Worm (Caenorhabditis elegans) whole organism, L4/young adult: ENCODE measurements around the gene cpx-2.
A peak's percentile ranks its signal among the peaks of the same experiment; 100 is the strongest.

Experiments
- W03F9.2 ChIP-seq: fragments of 150-350 bp; optimal IDR thresholded peaks from 2 replicates; lab custom pipeline; 2014; ENCODE audit warnings: missing biosample characterization, missing genetic modification characterization
- dao-5 ChIP-seq: sonication (generic microtip); optimal IDR thresholded peaks from 2 replicates; lab custom pipeline; 2016; ENCODE audit warnings: missing genotype, missing genetic modification characterization, moderate library complexity, missing compliant biosample characterization
- him-1 ChIP-seq: sonication (generic microtip); optimal IDR thresholded peaks from 2 replicates; lab custom pipeline; 2016; ENCODE audit warnings: missing genotype, missing genetic modification reagents, missing genetic modification characterization, missing compliant biosample characterization

Gene cpx-2

DNA sequence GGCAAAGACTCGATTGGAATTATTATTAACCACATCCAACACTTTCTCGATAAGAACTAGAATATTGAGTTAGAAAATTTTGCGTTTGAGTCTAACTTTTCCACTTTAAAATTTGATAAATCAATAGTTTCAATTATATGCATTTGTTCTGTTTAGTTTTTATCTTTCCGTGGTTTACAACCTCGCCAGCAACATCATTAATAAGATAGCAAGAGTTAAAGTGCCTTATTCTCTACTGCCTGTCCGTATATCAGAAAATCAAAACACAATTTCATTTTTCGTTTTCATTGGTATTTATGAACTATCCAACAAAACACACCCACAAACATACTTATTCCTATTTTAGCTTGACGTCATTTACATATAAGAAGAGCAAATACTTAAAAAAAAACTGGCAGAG, 17.5 kb upstream of the cpx-2 start:
- TF ChIP-seq him-1 (tag; lab: Kevin White, UChicago) (no peak), W03F9.2 (tag; lab: Kevin White, UChicago) (no peak), dao-5 (tag; lab: Kevin White, UChicago) (no peak)

DNA sequence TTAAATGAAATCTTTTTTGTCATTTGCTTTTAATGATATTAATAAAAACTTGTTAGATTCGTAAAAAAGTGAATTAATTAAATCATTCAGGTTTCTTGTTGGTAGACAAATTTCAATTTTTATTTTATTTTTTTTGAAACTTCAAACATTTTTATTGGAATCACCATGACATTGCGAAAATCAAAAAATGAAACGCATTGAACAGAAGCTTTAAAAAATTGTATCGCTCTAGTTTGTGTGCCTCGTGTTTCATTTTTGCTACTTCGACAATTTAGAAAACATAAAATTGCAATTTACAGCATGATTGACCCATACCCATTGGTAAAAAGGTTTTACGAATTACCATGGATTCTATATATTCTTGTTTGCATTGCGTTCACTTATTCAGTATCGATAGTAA, 13.3 kb upstream of the cpx-2 start, which contains the start of gene R03G8.1:
R03G8.1 (plus strand) TSS at position 301 of the 400 bp plus-strand sequence.
- TF ChIP-seq dao-5 (tag; lab: Kevin White, UChicago) (no peak), him-1 (tag; lab: Kevin White, UChicago) (no peak), W03F9.2 (tag; lab: Kevin White, UChicago) (no peak)

DNA sequence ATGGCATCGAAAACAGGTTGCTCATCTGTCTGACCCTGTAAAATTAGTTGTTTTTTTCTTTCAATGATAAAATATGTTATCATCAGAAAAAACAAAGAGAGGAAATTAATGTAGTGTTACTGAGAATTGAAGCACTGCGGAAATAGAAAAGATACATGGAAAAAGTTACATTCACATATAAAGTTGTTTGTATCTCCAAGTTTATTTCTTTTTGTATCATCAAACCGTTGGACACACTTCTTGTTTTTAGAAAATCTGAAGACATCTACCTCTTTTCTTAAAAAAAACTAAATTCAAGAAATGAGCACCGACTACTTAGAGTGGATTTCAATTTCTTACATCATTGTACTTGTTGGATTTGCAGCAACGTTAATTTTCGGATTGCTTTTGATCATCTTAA, 11.3 kb upstream of the cpx-2 start, which contains the start of gene str-10:
str-10 (plus strand) TSS at position 301 of the 400 bp plus-strand sequence.
- TF ChIP-seq dao-5 (tag; lab: Kevin White, UChicago) (no peak), him-1 (tag; lab: Kevin White, UChicago) (no peak), W03F9.2 (tag; lab: Kevin White, UChicago) (no peak)

DNA sequence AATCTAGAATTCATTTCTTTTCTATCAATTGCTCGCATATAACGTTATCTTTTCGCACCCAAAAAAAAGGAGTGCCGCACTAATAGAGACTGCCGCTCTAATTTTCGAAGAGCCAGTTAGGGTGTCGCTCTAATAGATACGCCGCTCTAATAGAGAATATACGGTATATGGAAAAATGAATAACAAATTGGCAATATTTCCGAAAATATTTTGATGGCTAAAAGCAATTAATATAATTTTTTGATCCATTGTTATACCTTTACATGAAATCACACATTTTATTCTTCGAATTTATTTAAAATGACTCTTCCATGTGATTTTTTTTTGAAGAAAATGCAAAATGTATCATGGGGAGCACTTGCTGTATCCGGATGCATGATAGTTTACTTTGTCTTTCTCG, 6.9 kb upstream of the cpx-2 start, which contains the start of gene K03A11.4:
K03A11.4 (plus strand) TSS at position 301 of the 400 bp plus-strand sequence.
- TF ChIP-seq him-1 (tag; lab: Kevin White, UChicago) (no peak), W03F9.2 (tag; lab: Kevin White, UChicago) (no peak), dao-5 (tag; lab: Kevin White, UChicago) (no peak)

DNA sequence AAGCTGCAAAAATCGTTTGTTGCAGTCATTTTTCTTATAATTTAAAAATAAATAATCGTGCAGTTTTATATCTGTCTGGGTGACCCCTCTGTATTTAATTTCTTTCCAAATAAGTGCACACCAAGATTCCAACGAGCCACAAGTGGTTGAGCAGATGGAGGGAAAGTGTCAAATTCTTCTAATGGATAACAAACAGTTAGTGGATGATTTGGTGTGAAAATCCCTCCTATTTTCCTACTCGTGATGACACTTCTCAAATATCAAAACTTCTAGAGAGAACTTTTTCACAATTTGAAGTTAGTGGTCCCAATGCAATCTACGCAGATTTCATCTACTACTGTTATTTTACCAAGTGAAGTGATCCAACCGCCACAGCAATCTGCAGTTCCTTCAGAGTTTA, 3.4 kb upstream of the cpx-2 start, which contains the start of gene ceh-28:
ceh-28 (plus strand) TSS at position 301 of the 400 bp plus-strand sequence.
- TF ChIP-seq him-1 (tag; lab: Kevin White, UChicago) (no peak), W03F9.2 (tag; lab: Kevin White, UChicago) (no peak), dao-5 (tag; lab: Kevin White, UChicago) (no peak)

DNA sequence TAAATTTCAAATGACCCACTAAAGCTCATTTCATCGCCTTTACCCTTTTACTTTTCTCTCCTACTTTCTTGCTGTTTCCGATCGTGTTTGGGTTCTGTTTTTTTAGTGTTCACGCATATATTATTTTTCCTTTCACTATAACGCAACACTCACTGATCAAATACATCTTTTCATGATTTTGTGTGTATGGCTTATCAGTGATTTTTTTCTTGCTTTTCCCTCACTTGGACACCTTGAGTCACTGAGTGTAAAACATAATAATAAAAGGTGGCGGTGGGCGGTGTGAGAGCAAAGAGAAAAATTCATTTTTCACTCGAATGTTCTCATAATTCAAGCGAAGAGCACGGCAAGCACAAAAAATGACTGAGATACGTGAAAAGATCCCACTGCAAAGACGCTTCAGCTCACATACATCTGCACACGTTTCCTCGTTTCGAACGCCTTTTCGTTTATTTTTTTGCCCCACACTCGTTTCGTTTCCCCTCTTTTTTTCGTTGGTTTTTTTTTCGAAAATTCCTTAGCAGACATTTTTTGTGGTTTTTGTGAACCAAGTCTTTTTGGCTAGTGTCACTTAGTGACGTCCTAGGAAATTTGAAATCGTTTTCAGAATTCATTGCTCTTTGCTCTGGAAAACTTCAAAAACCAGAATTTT, 8.0 kb downstream of the cpx-2 start, which contains the start of gene K03A11.5:
K03A11.5 (plus strand) TSS at position 602 of the 652 bp plus-strand sequence.
- TF ChIP-seq him-1 (tag; lab: Kevin White, UChicago) (no peak), W03F9.2 (tag; lab: Kevin White, UChicago) (no peak), dao-5 (tag; lab: Kevin White, UChicago) (no peak)

DNA sequence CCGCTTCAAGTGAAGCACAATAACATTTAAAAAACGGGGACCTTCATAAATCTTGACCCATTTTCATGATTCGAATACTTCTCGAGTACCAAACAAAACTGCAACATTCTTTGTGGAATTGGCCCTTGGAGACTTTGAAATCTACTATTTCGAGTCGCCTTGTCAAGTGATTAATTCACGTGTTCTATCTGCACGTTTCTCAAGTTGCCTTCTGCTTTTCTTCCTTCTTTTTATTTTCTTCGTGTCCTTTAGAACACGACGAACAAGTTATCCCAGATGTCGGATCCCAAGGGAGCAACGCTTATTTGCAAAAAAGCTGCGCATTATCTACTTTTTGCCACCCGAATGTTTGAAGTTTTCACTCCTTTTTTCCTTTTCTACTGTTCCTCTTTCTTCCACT, 9.7 kb downstream of the cpx-2 start:
- TF ChIP-seq dao-5 (tag; lab: Kevin White, UChicago) (no peak), W03F9.2 (tag; lab: Kevin White, UChicago) (no peak), him-1 (tag; lab: Kevin White, UChicago) (no peak)

DNA sequence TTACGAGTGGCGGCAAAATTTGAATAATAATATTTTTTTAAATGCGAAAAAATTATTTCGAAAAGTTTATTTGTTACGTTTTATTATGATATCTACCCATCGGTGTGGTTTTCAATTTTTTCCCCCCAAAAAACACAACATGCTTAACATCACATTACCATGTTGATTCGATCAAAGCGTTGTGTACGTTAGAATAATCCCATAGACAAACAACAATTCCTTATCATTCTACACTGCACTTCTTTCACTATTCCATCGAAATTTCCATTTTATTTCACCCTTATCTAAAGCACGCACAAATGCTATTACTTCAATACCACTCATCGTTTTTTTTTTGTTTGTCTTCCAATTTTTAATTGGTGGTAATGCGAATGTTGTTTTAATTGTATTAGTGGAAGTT, 11.0 kb downstream of the cpx-2 start:
- TF ChIP-seq W03F9.2 (tag; lab: Kevin White, UChicago) (no peak), him-1 (tag; lab: Kevin White, UChicago) (no peak), dao-5 (tag; lab: Kevin White, UChicago) (no peak)

DNA sequence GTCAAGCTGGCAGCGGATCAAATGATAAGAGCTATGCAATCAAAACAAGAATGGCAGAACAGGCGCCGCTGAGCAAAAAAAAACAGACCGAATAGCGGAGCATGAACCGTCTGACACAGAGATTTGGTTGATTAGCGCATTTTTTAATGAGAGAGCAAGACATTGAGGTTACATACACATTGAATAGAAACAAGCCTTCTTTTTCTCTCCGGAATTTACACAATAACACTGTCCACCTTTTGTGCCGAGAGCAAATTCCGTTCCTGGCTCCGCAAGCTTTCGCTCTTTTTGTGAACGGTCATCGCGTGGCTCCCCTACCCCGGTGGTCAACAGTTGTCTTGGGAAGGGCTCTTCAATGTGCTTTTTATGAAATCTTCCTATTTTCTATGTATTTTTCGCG, 15.5 kb downstream of the cpx-2 start, which contains the start of gene K03A11.6:
K03A11.6 (plus strand) TSS at position 301 of the 400 bp plus-strand sequence.
- TF ChIP-seq dao-5 (tag; lab: Kevin White, UChicago) (no peak), him-1 (tag; lab: Kevin White, UChicago) (no peak), W03F9.2 (tag; lab: Kevin White, UChicago) (no peak)

DNA sequence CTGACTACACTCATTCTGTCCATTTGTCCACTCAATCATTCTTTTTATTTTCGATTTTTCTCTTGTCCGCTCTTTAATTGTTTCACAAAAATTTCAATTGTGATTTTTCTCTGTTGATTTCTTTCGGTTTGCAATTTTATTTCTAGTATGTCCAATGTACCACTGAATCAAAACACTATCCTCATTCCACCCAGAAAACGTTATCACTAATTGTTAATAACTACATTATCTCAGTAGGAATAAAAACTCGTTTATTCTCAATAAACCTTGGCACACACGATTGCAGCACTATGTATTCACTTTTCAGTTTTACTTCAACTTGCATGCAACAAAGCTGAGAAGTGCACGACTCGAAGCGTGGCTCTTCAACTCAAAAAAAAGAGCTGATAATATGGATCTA, 19.6 kb downstream of the cpx-2 start, which contains the start of gene K03A11.1:
K03A11.1 (plus strand) TSS at position 301 of the 400 bp plus-strand sequence.
- TF ChIP-seq W03F9.2 (tag; lab: Kevin White, UChicago) (no peak), him-1 (tag; lab: Kevin White, UChicago) (no peak), dao-5 (tag; lab: Kevin White, UChicago) (no peak)

DNA sequence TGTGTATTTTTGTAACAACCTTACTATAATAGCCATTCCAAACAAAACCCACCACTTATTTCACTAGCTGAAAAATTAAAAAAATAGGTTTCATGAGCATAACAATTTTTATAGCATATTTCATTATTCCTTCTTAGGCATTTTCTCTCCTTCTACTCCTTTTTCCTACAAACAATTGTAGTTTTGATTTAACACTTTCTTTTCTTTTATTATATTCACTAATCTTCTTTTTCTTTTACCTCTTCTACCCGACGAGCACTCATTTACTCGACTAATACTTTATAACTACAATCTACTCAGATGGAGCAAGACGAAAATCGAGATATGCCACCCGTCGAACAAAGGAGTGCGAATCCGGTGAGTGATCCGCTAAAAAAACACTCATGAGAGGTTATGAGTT, 22.8 kb downstream of the cpx-2 start, which contains the start of gene C53C7.3:
C53C7.3 (plus strand) TSS at position 301 of the 400 bp plus-strand sequence.
- TF ChIP-seq him-1 (tag; lab: Kevin White, UChicago) (no peak), dao-5 (tag; lab: Kevin White, UChicago) (no peak), W03F9.2 (tag; lab: Kevin White, UChicago) (no peak)

DNA sequence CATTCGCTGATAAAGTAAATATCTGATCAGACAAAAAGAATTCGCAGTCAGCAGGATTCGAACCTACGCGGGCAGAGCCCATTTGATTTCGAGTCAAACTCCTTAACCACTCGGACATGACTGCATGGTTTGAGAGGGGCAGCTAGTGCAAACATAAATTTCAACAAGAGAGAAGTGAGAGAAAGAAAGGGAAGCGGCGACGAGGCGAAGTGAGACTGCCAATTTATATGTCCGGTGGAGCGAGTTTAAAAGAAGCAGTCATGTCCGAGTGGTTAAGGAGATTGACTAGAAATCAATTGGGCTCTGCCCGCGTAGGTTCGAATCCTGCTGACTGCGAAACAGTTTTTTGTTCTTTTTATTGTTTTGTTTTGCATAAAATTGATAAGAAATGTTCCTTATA, 24.7 kb downstream of the cpx-2 start:
- TF ChIP-seq him-1 (tag; lab: Kevin White, UChicago): peak; percentile 87
- peak; percentile 62 for TF ChIP-seq W03F9.2 (tag; lab: Kevin White, UChicago)
- TF ChIP-seq dao-5 (tag; lab: Kevin White, UChicago): peak; percentile 77

DNA sequence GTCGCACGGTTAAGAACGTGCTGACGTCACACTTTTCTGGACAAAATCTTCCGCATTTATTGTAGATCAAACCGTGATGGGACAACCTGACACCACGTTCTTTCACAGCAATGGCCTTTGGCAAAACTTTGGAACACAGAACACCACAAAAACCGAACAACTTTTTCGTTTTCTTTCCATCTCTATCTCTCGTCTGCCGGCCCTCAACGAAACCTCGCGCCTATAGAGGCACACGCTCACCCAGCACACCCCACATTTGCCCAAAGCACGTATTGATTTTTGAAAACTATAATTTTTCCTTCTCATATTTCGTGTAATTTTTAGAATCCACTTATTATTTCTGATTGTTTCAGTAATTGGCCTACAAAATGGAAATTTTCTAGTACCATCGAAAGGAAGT, 29.2 kb downstream of the cpx-2 start:
- TF ChIP-seq W03F9.2 (tag; lab: Kevin White, UChicago): no peak
- no peak for TF ChIP-seq him-1 (tag; lab: Kevin White, UChicago)
- no peak for TF ChIP-seq dao-5 (tag; lab: Kevin White, UChicago)
